Worm (Caenorhabditis elegans) whole organism, L4/young adult: ENCODE results near the gene unc-80.

ENCODE experiments used
- W03F9.2 ChIP-seq: fragments of 150-350 bp; optimal IDR thresholded peaks from 2 replicates; lab custom pipeline; 2014; ENCODE audit warnings: missing biosample characterization, missing genetic modification characterization
- dao-5 ChIP-seq: sonication (generic microtip); optimal IDR thresholded peaks from 2 replicates; lab custom pipeline; 2016; ENCODE audit warnings: missing genotype, missing genetic modification characterization, moderate library complexity, missing compliant biosample characterization
- him-1 ChIP-seq: sonication (generic microtip); optimal IDR thresholded peaks from 2 replicates; lab custom pipeline; 2016; ENCODE audit warnings: missing genotype, missing genetic modification reagents, missing genetic modification characterization, missing compliant biosample characterization

The unc-80 gene

ce11 chrV:20862681-20863080 lies 16.7 kb upstream of the unc-80 start, which contains the start of gene twk-35:
Gene twk-35 (plus strand): TSS chrV:20862981.
- no peak for TF ChIP-seq W03F9.2 (tag; lab: Kevin White, UChicago)
- no peak for TF ChIP-seq him-1 (tag; lab: Kevin White, UChicago)
- TF ChIP-seq dao-5 (tag; lab: Kevin White, UChicago): no peak

DNA sequence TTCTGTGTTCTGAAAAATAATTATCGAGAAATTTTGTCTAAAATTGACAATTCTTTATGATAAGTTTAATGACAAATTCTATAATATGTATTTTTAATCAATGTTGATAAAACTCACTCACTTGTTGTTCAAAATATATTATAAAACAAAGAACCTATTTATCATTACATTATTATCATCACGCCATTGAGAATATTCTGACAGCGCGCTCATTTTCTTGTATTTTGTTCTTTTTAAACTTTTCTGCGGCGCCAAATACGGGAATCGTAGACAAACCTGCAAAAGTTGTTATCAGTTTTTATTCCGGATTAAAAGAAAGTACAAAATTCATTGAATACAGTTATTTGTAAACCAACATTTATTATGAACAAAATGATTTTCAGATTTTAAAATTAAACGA lies 13.0 kb upstream of the unc-80 start:
- no peak for TF ChIP-seq dao-5 (tag; lab: Kevin White, UChicago)
- peak; percentile 33 for TF ChIP-seq W03F9.2 (tag; lab: Kevin White, UChicago)
- TF ChIP-seq him-1 (tag; lab: Kevin White, UChicago): no peak

DNA sequence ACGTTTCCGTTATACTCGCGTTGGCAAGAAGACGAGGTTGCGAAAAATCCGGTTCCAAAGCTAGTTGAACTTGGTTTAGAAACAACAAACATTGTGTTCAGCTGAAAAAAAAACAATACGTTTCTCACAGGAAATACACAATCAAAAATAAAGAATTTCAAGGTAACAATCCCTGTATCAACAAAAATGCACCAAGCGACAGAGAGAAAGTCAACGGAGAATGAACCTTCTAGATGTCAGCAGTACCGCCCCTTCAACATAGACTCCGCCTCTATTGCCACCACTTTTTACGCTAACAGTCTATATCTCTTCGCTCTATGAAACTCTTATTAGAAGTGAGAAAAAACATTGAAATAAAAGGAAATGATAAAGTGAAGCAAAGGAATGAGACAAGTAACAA lies 11.1 kb upstream of the unc-80 start, which contains the start of gene F31D4.8:
F31D4.8 (minus strand) TSS at position 101 of the 400 bp plus-strand sequence.
- no peak for TF ChIP-seq dao-5 (tag; lab: Kevin White, UChicago)
- TF ChIP-seq W03F9.2 (tag; lab: Kevin White, UChicago): no peak
- TF ChIP-seq him-1 (tag; lab: Kevin White, UChicago): no peak

DNA sequence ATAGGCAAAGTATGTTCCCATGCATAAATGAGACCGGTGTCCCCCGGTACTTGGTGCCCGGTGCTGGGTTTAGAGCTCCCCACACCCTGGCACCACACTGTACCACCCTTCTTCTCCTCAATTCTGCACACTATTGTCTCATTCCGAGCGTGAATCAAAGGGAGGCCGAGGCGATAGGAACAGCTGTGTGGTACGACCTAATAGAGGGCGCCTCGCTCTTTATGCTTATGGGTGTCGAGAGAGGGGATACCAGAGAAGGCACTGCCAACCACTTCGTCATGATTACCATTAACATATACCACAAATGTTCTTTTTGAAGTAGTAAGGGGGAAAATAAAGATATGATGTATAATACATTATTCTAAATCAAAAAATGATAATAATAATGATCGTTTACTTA lies 8.8 kb upstream of the unc-80 start:
- TF ChIP-seq dao-5 (tag; lab: Kevin White, UChicago): no peak
- no peak for TF ChIP-seq him-1 (tag; lab: Kevin White, UChicago)
- no peak for TF ChIP-seq W03F9.2 (tag; lab: Kevin White, UChicago)

DNA sequence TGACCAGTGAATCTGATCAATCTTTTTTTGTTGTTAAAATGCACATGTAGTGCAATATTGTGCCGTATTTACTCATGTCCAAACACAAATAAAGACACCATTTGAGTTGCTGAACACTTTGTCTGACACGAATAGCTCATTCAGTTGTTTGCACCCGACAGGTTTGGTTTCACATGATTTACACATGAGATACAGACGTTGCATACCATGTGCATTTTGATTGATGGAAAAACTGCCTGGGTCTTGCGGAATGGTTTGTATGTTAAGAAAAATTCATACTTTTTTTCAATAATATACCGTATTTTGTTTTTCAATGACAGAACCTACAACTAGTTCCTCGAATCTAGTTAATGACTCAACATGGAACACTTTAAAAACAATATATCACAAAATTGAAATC lies 8.2 kb upstream of the unc-80 start:
- TF ChIP-seq dao-5 (tag; lab: Kevin White, UChicago) (no peak), him-1 (tag; lab: Kevin White, UChicago) (no peak), W03F9.2 (tag; lab: Kevin White, UChicago) (no peak)

- no peak for TF ChIP-seq dao-5 (tag; lab: Kevin White, UChicago)
- no peak for TF ChIP-seq him-1 (tag; lab: Kevin White, UChicago)
- TF ChIP-seq W03F9.2 (tag; lab: Kevin White, UChicago): no peak
These were observed 6.3 kb upstream of the unc-80 start for ce11 chrV:20873144-20873543.

DNA sequence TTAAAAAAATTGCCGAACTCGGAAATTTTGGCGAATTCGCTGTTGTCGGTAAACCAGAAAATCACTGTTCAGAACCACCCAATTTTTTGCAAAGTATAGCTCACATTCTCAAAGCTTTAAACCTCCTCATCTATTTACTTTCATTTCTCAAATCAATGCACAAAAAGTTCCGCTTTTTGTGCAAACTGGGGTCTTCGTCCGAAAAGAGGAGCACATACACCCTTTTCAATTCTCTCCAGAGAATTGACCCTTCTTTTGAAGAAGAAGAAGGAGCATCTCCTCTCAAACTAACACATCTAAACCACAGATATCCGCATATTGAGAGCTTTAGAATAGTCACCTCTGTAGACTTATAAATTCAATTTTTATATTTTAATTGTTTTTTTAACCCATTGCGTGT lies 4.1 kb upstream of the unc-80 start:
- TF ChIP-seq dao-5 (tag; lab: Kevin White, UChicago): no peak
- TF ChIP-seq W03F9.2 (tag; lab: Kevin White, UChicago): no peak
- TF ChIP-seq him-1 (tag; lab: Kevin White, UChicago): no peak

- TF ChIP-seq W03F9.2 (tag; lab: Kevin White, UChicago): no peak
- no peak for TF ChIP-seq dao-5 (tag; lab: Kevin White, UChicago)
- TF ChIP-seq him-1 (tag; lab: Kevin White, UChicago): no peak
These were observed 12.5 kb downstream of the unc-80 start for ce11 chrV:20891871-20892270.

DNA sequence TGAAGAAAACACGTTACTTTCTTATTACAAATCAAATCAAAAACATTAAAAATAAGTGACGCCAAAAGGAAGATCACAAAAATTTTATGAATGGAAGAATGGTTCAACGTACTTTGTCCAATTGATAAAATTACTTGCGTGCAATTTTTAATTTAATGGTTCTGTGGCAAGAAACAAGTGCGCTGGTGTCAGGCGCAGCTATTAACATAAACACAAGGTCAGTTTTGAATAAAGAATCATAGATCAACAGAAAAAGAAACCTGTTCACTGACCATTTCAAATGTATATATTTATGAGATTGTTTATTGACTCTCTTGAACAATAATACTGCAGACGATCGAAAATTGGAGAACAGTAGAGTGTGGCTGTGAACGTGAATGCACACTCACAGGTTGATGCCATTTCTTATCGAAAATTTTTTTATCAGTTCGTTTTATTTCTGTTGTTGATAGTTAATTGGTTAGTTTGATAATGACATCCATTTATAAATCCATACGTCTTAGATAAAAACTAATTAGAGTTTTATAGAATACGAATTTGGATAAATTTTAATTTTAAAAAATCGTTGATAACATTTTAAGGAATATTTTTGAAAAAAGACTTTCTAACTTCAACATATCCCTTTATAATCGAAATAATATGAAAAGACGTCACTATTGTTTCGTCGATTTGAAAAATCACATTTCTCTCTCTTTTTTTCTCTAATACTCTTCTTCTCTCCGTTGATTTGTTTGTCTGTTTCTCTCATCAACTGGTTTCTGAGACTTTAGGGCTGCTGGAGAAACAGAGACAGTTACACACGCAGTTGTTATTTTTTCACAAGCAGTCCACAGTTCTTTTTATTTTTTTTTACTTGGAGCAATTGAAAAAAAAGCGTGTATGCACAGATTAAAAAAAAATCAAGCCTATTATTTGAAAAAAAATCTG lies 24.0 kb downstream of the unc-80 start, which contains the start of gene amx-3:
amx-3 (minus strand) TSS at position 548 of the 927 bp plus-strand sequence.
- TF ChIP-seq him-1 (tag; lab: Kevin White, UChicago): no peak
- no peak for TF ChIP-seq dao-5 (tag; lab: Kevin White, UChicago)
- TF ChIP-seq W03F9.2 (tag; lab: Kevin White, UChicago): no peak

DNA sequence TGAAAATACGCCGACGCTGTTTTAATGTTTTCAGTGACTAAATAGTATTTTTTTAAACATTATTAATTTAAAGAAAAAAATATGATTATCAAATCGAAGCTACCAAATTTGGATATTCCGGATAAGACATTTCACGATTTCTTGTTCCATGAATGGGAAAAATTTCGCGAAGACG lies 24.6 kb downstream of the unc-80 start, which contains the start of gene acs-12:
acs-12 (plus strand) TSS at position 76 of the 175 bp plus-strand sequence.
- TF ChIP-seq W03F9.2 (tag; lab: Kevin White, UChicago) (no peak), him-1 (tag; lab: Kevin White, UChicago) (no peak), dao-5 (tag; lab: Kevin White, UChicago) (no peak)

- TF ChIP-seq dao-5 (tag; lab: Kevin White, UChicago) (no peak), W03F9.2 (tag; lab: Kevin White, UChicago) (no peak)
These were observed 27.6 kb downstream of the unc-80 start for ce11 chrV:20906977-20907376.

DNA sequence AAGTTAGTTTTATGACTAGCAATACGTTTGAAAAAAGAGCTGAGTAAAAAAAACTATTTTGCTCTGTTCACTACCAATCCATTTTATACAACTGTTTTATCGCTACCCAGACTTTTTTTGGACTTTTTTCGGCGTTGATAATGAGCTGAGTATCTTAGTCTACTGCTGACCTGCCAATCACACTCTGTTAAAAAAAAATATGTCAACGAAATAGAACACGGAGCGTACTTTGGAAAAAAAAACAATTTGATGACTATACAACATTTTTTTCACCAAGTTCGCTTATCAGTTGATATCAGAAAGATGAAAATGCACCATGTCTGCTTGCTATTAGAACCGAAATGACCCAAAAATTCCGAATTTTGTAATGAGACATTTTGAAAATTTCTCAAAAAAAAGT lies 30.4 kb downstream of the unc-80 start:
- TF ChIP-seq W03F9.2 (tag; lab: Kevin White, UChicago): no peak
- TF ChIP-seq dao-5 (tag; lab: Kevin White, UChicago): no peak
- TF ChIP-seq him-1 (tag; lab: Kevin White, UChicago): no peak

DNA sequence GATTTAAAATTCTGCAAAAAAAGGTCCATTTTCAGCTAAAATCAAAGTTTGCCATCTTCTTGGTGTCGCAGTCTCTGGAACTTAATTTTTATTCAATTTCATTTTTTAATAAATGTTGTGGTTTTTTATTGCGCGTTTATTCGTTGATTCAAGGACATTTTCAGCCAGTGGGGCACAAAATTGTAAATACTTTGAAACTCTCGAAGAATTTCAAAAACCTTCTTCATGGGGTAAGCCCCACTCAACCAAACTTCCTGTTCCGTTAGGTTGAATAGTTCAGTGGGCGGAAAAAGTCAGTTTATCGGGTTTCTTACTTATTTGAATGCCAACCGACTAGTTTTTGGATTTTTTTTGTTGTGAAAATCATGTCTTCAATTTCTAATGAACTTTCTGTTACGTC lies 30.8 kb downstream of the unc-80 start, which contains the start of gene ttll-9:
ttll-9 (plus strand) TSS at position 301 of the 400 bp plus-strand sequence.
- TF ChIP-seq W03F9.2 (tag; lab: Kevin White, UChicago): no peak
- TF ChIP-seq dao-5 (tag; lab: Kevin White, UChicago): no peak
- TF ChIP-seq him-1 (tag; lab: Kevin White, UChicago): no peak

DNA sequence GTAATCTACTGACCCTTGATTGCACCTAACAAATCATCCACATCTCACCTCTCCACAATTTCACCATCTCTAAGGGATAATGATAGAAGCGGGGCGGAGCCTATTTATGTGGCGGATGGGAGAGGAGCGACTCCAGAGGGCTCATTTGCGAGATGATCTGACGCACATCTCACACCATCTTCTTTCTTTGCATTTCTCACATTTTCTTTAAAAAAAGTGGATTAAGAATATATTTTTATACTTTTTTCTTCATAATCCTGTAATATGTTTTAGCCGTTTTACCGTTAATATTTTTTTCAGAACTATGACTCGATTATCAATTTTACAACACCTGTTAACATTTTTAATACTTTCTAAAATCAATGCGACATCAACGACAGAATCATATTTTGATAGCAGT lies 35.8 kb downstream of the unc-80 start, which contains the start of gene pbo-5:
pbo-5 (plus strand) TSS at position 301 of the 400 bp plus-strand sequence.
- TF ChIP-seq him-1 (tag; lab: Kevin White, UChicago) (no peak), W03F9.2 (tag; lab: Kevin White, UChicago) (no peak), dao-5 (tag; lab: Kevin White, UChicago) (no peak)
